Fruit fly (Drosophila melanogaster) S2 (cell line): ENCODE measurements around the gene Girdin.

Experiments
- CG8478 ChIP-seq: fragments of >200 bp; optimal IDR thresholded peaks from 2 replicates; lab custom pipeline; 2018
- CTCF ChIP-seq, 2 experiments: fragments of >200 bp; optimal IDR thresholded peaks; 2 replicates each; lab custom pipeline; 2018

Gene Girdin

DNA sequence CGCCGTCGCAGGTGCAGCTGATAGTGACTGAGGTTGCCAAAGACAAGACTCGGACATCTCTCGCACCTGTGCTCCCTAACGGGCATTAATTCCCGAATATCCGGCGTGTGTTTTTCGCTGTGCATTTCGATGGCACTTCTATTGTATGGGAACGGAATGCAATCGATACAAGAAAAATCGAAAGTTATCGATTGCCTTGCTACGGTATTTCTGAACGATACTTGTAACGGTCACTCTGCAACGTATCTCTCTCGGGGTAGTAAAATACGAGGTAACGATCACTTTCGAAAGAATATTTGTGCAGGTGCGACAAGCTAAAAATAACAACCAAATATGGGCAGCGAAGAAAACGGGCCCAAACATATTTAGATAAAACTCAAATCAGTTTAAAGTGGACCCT, 13.8 kb upstream of the Girdin start, which contains the start of gene CG32280:
CG32280 (plus strand) TSS at position 231 of the 400 bp plus-strand sequence.
- TF ChIP-seq CTCF (optimal IDR thresholded peaks at IDR 0.05; lab: Kevin White, UChicago) (no peak), CG8478 (lab: Kevin White, UChicago) (no peak)

DNA sequence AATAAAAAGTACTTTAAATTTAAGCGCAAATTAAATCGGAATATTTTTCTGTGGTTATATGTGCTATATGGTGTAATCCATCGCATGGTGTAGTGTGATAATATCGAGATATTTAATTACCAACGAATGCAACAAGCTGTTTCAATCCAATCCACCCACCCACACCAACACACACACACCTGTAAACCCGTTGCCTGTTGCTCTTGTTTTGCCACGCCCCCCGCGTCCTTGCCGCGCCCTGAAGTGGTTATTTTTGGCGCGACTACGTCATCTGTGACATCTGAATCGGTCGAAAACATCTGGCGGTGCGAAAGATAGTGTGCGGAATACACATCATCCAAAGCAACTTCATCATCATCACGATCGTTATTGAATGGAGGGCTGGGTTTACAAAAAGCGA, 13.3 kb upstream of the Girdin start:
- TF ChIP-seq CTCF (optimal IDR thresholded peaks at IDR 0.05; lab: Kevin White, UChicago): no peak

dm6 chr3L:3166200-3166695, 12.5 kb upstream of the Girdin start, which contains the start of gene Asciz:
Gene Asciz (minus strand): TSS chr3L:3166250.
- no peak for TF ChIP-seq CTCF (optimal IDR thresholded peaks at IDR 0.05; lab: Kevin White, UChicago)
- TF ChIP-seq CG8478 (lab: Kevin White, UChicago): no peak

dm6 chr3L:3169107-3169506, 9.6 kb upstream of the Girdin start, which contains the start of the genes CG32278 and CG32281:
Gene CG32278 (plus strand): TSS chr3L:3169286.
Gene CG32281 (plus strand): TSS chr3L:3169375.
- TF ChIP-seq CG8478 (lab: Kevin White, UChicago) (no peak), CTCF (optimal IDR thresholded peaks at IDR 0.05; lab: Kevin White, UChicago) (no peak)

DNA sequence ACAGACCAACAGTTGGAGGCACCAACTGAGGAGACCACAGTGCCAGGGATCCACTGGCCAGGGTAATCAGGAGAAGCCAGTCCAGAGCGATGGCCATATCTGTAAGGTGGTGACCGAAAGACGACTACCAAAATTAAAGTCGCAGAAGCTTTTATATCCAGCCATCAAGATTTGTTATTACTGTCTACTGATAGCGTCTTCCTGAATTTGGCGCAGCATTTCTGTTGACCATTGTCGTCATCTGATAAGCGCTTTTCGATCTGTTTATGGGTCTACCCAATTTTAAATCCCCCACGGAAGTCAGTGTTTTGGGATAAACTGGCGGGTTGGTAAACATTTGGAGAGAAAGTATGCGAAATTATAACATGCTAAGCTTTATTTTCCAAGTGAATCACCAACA, 6.3 kb upstream of the Girdin start, which contains the start of gene CG14963:
CG14963 (minus strand) TSS at position 101 of the 400 bp plus-strand sequence.
- TF ChIP-seq CG8478 (lab: Kevin White, UChicago) (no peak), CTCF (optimal IDR thresholded peaks at IDR 0.05; lab: Kevin White, UChicago) (no peak)

- TF ChIP-seq CG8478 (lab: Kevin White, UChicago) (no peak), CTCF (optimal IDR thresholded peaks at IDR 0.05; lab: Kevin White, UChicago) (no peak)
Observed at dm6 chr3L:3177872-3178271, 858 bp upstream of the Girdin start.

DNA sequence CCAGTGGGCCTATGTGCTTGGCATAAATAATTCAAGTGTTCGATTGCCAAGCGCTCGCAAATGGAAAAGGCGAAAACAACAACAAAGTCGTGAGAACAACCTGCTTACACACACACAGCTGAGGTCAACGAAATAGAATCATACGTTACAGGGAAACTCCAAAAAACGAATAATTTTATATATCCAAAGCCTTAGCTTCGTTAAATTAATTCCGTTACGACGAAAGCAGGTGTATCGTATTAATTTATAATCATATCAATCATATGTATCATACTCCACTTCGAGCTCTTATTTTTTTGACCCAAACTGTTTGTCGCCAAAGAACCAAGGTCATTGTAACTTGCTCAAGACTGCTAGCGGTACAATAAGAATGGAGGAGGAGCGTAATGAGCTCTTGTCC, 744 bp downstream of the Girdin start:
- no peak for TF ChIP-seq CG8478 (lab: Kevin White, UChicago)
- no peak for TF ChIP-seq CTCF (optimal IDR thresholded peaks at IDR 0.05; lab: Kevin White, UChicago)

DNA sequence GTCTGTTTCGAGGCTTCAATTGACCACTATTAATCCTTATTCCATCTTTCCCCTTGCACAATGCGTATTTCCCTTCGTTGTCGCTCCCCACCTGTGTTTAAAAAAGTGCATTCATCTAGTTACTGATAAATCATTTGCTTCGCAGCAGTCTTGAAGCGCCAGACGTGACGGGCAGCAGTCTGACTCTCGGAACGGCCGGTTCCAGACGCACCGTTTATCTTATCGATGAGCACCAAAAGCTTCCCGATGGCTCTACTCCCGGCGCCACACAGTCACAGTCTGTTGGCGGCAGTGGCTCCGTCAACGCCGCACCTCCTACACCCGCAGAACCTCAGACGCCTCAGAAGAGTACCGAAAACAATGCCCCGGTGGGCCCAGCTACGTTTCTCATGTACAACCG, 5.4 kb downstream of the Girdin start, which contains the start of gene CG42494:
CG42494 (plus strand) TSS at position 301 of the 400 bp plus-strand sequence.
- TF ChIP-seq CTCF (optimal IDR thresholded peaks at IDR 0.05; lab: Kevin White, UChicago) (no peak), CG8478 (lab: Kevin White, UChicago) (no peak)

DNA sequence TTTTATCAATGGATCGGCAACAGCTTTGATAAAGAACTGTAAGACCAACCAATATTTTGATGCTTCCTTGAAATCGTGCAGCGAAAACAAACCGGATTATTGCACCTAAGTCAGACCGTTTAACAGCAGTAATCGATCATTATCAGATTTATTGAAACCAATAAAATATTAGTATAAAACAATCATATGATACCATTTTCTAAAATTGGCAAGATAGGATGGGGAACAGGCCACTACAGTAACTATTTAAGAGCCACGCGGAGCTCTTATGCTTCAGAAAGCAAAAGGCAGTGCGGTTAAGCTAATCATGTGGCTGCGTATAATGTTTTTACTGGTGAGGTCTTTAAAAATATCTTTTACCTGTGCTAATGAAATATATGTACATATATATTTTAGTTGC, 7.6 kb downstream of the Girdin start, which contains the start of gene CG32284:
CG32284 (plus strand) TSS at position 301 of the 400 bp plus-strand sequence.
- TF ChIP-seq CTCF (optimal IDR thresholded peaks at IDR 0.05; lab: Kevin White, UChicago) (no peak), CG8478 (lab: Kevin White, UChicago) (no peak)

DNA sequence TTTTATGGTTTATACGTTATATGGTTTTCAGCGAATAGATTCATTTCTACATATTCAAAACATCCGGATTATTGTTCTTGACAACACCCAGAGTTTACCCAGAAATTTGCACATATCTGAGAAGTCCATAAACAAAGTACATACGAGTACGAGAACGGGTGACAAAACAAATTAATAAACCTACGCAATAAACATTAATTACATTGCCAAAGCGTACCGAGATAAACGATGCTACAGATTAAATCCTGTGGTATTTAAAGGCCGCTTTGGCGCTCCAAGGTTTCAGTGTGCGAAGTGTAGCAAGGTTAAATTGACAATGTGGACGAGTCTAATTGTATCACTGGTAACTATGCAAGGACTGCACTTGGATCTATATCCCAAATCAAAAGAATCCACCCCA, 8.5 kb downstream of the Girdin start, which contains the start of gene CG14957:
CG14957 (plus strand) TSS at position 301 of the 400 bp plus-strand sequence.
- TF ChIP-seq CTCF (optimal IDR thresholded peaks at IDR 0.05; lab: Kevin White, UChicago): no peak
- TF ChIP-seq CG8478 (lab: Kevin White, UChicago): no peak

DNA sequence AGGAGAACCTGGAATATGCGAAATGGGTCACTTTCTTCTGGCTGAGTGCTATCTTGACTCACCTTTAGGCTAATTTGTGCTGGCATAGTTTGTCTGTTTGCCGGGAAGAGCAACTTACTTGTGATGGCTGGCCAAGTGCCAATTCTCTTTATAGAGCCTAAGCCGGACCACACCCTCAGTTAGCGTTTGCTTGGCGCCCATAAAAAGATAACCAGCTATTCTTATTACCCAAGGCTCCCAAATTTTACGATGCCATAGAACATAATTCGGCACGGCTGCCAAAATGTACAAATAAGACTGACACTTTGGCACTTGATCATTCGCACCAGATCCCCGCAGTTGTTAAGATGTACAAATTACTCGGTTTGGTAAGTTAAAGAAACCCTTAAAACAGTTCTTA, 10.9 kb downstream of the Girdin start, which contains the start of the genes CG42525 and CG14958:
CG42525 (minus strand) TSS at position 101 of the 400 bp plus-strand sequence.
CG14958 (plus strand) TSS at position 332 of the 400 bp plus-strand sequence.
- TF ChIP-seq CG8478 (lab: Kevin White, UChicago) (no peak), CTCF (optimal IDR thresholded peaks at IDR 0.05; lab: Kevin White, UChicago) (no peak)

DNA sequence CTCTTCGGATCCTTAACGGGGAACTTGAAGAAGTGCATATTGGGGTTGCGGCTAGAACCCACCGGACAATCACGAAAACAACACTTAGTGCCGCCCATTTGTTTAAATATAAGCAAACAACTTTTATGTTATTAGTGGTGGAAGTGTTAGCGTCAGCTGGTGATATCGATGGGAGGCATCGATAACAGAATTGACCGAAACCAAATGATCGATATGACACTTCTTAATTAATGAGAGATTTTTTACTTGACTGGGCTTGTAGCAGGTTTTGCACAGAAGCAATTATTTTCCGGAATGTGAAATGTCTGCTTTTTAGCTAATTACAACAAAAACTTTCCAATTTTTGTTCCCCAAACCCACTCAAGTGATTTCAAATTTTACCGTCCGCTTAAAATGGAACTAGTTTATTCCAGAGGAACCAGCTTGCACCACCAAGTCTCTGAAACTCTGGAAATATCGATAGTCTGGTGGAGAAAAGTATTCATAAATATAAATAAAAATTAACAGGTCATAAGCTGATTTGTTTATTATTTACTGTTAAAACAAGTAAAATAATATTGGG, 13.7 kb downstream of the Girdin start, which contains the start of gene CG14965:
CG14965 (minus strand) TSS at position 159 of the 562 bp plus-strand sequence.
- no peak for TF ChIP-seq CG8478 (lab: Kevin White, UChicago)

DNA sequence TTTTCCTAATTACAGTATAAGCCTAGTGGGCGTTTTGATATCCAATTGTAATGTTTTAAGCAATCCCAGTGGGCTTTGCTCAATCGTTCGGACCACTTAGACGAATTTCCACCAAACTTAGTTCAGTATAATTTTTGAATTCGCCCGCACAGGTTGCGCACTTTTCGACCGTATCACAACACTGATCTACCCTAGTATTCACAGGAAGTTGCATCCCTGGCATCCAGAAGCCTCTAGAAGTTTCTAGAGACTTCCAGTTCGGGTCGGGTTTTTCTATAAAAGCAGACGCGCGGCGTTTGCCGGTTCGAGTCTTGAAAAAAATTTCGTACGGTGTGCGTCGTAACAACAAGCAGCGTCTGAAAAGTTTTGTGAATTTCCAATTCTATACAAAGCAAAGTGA, 14.2 kb downstream of the Girdin start, which contains the start of gene Hsp83:
Hsp83 (plus strand) TSS at position 58 of the 400 bp plus-strand sequence.
- TF ChIP-seq CG8478 (lab: Kevin White, UChicago): no peak
- TF ChIP-seq CTCF (optimal IDR thresholded peaks at IDR 0.05; lab: Kevin White, UChicago): no peak

dm6 chr3L:3194059-3194458, 15.3 kb downstream of the Girdin start:
- no peak for TF ChIP-seq CG8478 (lab: Kevin White, UChicago)
- TF ChIP-seq CTCF (optimal IDR thresholded peaks at IDR 0.05; lab: Kevin White, UChicago): no peak

dm6 chr3L:3197464-3197863, 18.7 kb downstream of the Girdin start, which contains the start of gene CG14966:
Gene CG14966 (minus strand): TSS chr3L:3197631.
- peak in 1 of 2 experiments; percentile 39 for TF ChIP-seq CTCF (optimal IDR thresholded peaks at IDR 0.05; lab: Kevin White, UChicago)
- TF ChIP-seq CG8478 (lab: Kevin White, UChicago): no peak
